Worm (Caenorhabditis elegans): ENCODE measurements around the gene msp-74.
A peak's percentile ranks its signal among the peaks of the same experiment; 100 is the strongest.

The msp-74 gene

ce11 chrII:5103189-5103588, 11.9 kb downstream of the msp-74 start:
- TF ChIP-seq nhr-10 (tag; optimal IDR thresholded peaks at IDR 0.05) (no peak), nhr-28 (tag; optimal IDR thresholded peaks at IDR 0.05) (peak; percentile 16)

ce11 chrII:5101701-5102100, 13.4 kb downstream of the msp-74 start, which contains the start of the genes idpb-3 and idpb-1:
TSS of gene idpb-3 (minus strand) at chrII:5101801.
TSS of gene idpb-1 (plus strand) at chrII:5101984.
- peak; percentile 51 for TF ChIP-seq aha-1 (tag)
- TF ChIP-seq ama-1 (optimal IDR thresholded peaks at IDR 0.05) = no peak
- TF ChIP-seq madf-9 (GFP tag; conservative IDR thresholded peaks at IDR 0.05) = no peak

ce11 chrII:5099649-5100048, 15.5 kb downstream of the msp-74 start, which contains the start of gene C04G6.6:
TSS of gene C04G6.6 (minus strand) at chrII:5099749.
- TF ChIP-seq unc-62 (GFP tag; optimal IDR thresholded peaks at IDR 0.05 in 1 of 2) (no peak), unc-62 (tag; optimal IDR thresholded peaks at IDR 0.05) (no peak), fkh-10 (GFP tag; optimal IDR thresholded peaks at IDR 0.05) (no peak), ceh-62 (tag; optimal IDR thresholded peaks at IDR 0.05) (no peak), nhr-25 (tag; optimal IDR thresholded peaks at IDR 0.05; ENCODE audit: borderline replicate concordance, insufficient read depth) (no peak), ztf-11 (tag; optimal IDR thresholded peaks at IDR 0.05) (no peak), gei-8 (GFP tag; optimal IDR thresholded peaks at IDR 0.05) (no peak), madf-5 (GFP tag; IDR thresholded peaks at IDR 0.05) (no peak), unc-39 (tag; optimal IDR thresholded peaks at IDR 0.05) (no peak), lir-3 (tag; optimal IDR thresholded peaks at IDR 0.05) (no peak), Y105C5A.15 (GFP tag; IDR thresholded peaks at IDR 0.05) (no peak), cey-2 (tag; optimal IDR thresholded peaks at IDR 0.05; ENCODE audit: borderline replicate concordance, insufficient read depth) (no peak), daf-12 (tag; optimal IDR thresholded peaks at IDR 0.05) (no peak)

- TF ChIP-seq spr-1 (tag; optimal IDR thresholded peaks at IDR 0.05) = no peak
- peak in 1 of 2 experiments; percentile 73 for TF ChIP-seq unc-62 (GFP tag; optimal IDR thresholded peaks at IDR 0.05 in 1 of 2)
- no peak for TF ChIP-seq unc-62 (tag; optimal IDR thresholded peaks at IDR 0.05)
Observed at ce11 chrII:5099034-5099433, 16.1 kb downstream of the msp-74 start.

- TF ChIP-seq unc-62 (GFP tag; optimal IDR thresholded peaks at IDR 0.05 in 1 of 2) = peak in 1 of 2 experiments; percentile 35
- no peak for TF ChIP-seq unc-62 (tag; optimal IDR thresholded peaks at IDR 0.05)
- no peak for TF ChIP-seq dpl-1 (GFP tag; optimal IDR thresholded peaks at IDR 0.05)
Observed at ce11 chrII:5093945-5094344, 21.2 kb downstream of the msp-74 start, which contains the start of gene C04G6.13. TSS of gene C04G6.13 (plus strand) at chrII:5094245.

- peak; percentile 40 for TF ChIP-seq rbr-2 (tag; optimal IDR thresholded peaks at IDR 0.05)
- TF ChIP-seq nhr-48 (tag; optimal IDR thresholded peaks at IDR 0.05) = peak; percentile 16
- TF ChIP-seq T26A8.4 (GFP tag; IDR thresholded peaks at IDR 0.05) = no peak
- no peak for TF ChIP-seq nhr-10 (tag; optimal IDR thresholded peaks at IDR 0.05)
- TF ChIP-seq sdz-12 (GFP tag; optimal IDR thresholded peaks at IDR 0.05) = no peak
- TF ChIP-seq zfp-3 (GFP tag; conservative IDR thresholded peaks at IDR 0.05) = no peak
- TF ChIP-seq F37D6.2 (tag; optimal IDR thresholded peaks at IDR 0.05) = no peak
- no peak for TF ChIP-seq pha-4 (GFP tag; IDR thresholded peaks at IDR 0.05)
- TF ChIP-seq pha-4 (tag; optimal IDR thresholded peaks at IDR 0.05) = peak; percentile 34
- no peak for TF ChIP-seq F44E2.7 (GFP tag; IDR thresholded peaks at IDR 0.05)
- TF ChIP-seq unc-39 (tag; optimal IDR thresholded peaks at IDR 0.05) = no peak
- no peak for TF ChIP-seq lin-15B (tag; optimal IDR thresholded peaks at IDR 0.05)
- peak; percentile 75 for TF ChIP-seq hlh-11 (tag; optimal IDR thresholded peaks at IDR 0.05)
- TF ChIP-seq hlh-30 (tag; optimal IDR thresholded peaks at IDR 0.05; ENCODE audit: insufficient read depth) = peak; percentile 80
- TF ChIP-seq lin-1 (GFP tag; IDR thresholded peaks at IDR 0.05) = 0 out of 2 replicates have a peak, but pooled peaks have one; percentile 10
- TF ChIP-seq ceh-20 (GFP tag; IDR thresholded peaks at IDR 0.05) = no peak
- no peak for TF ChIP-seq snpc-4 (tag; optimal IDR thresholded peaks at IDR 0.05)
- TF ChIP-seq duxl-1 (tag; optimal IDR thresholded peaks at IDR 0.05; ENCODE audit: poor library complexity) = no peak
- no peak for TF ChIP-seq ztf-7 (tag; optimal IDR thresholded peaks at IDR 0.05)
- peak; percentile 59 for TF ChIP-seq dve-1 (tag; optimal IDR thresholded peaks at IDR 0.05; ENCODE audit: insufficient read depth)
- TF ChIP-seq daf-16 (GFP tag; optimal IDR thresholded peaks at IDR 0.05) = peak in 1 of 2 experiments; percentile 3
- TF ChIP-seq daf-16 (tag; optimal IDR thresholded peaks at IDR 0.05) = peak; percentile 81
- no peak for TF ChIP-seq ztf-11 (tag; optimal IDR thresholded peaks at IDR 0.05)
Observed at ce11 chrII:5092362-5093281, 22.5 kb downstream of the msp-74 start, which contains the start of gene C04G6.2. TSS of gene C04G6.2 (plus strand) at chrII:5093231.
